Worm (Caenorhabditis elegans) whole organism, young adult: ENCODE results near the gene F09E10.5.

Experiments
- T07F8.4 ChIP-seq: sonication (generic microtip); optimal IDR thresholded peaks from 2 replicates; lab custom pipeline; 2016; ENCODE audit warnings: mild to moderate bottlenecking, missing genetic modification characterization, moderate library complexity, missing compliant biosample characterization
- attf-6 ChIP-seq: fragments of 200-800 bp; sonication (Bioruptor generic); IDR thresholded peaks from 2 replicates; pipeline ENCODE4 v1.3.6; 2022; ENCODE audit warnings: missing genetic modification reagents, missing genetic modification characterization, missing compliant biosample characterization
- ccch-3 ChIP-seq: fragments of 200-800 bp; sonication (Bioruptor generic); optimal IDR thresholded peaks from 2 replicates; lab custom pipeline; 2018; ENCODE audit warnings: mild to moderate bottlenecking, missing genetic modification characterization, missing compliant biosample characterization
- dpl-1 ChIP-seq: fragments of 150-350 bp; optimal IDR thresholded peaks from 2 replicates; lab custom pipeline; 2014; ENCODE audit warnings: missing biosample characterization, missing genetic modification reagents, missing genetic modification characterization
- hsf-1 ChIP-seq: fragments of 200-800 bp; sonication (Bioruptor generic); IDR thresholded peaks from 2 replicates; pipeline ENCODE4 v1.3.6; 2022; ENCODE audit warnings: missing genetic modification reagents, missing genetic modification characterization, missing compliant biosample characterization
- lsy-27 ChIP-seq: sonication (generic microtip); optimal IDR thresholded peaks from 2 replicates; lab custom pipeline; 2017; ENCODE audit warnings: missing genetic modification characterization, mild to moderate bottlenecking, missing compliant biosample characterization, antibody characterized with exemption, missing genotype, borderline replicate concordance; ENCODE audit not compliant: insufficient read depth
- mes-4 ChIP-seq: sonication (generic microtip); optimal IDR thresholded peaks from 2 replicates; lab custom pipeline; 2016; ENCODE audit warnings: missing genotype, missing genetic modification characterization, missing compliant biosample characterization
- mxl-1 ChIP-seq: sonication (generic microtip); optimal IDR thresholded peaks from 2 replicates; lab custom pipeline; 2016; ENCODE audit warnings: missing genetic modification characterization, missing compliant biosample characterization
- nfya-1 ChIP-seq: sonication (generic microtip); optimal IDR thresholded peaks from 2 replicates; lab custom pipeline; 2017; ENCODE audit warnings: antibody characterized with exemption, missing compliant biosample characterization, missing genetic modification characterization, borderline replicate concordance; ENCODE audit not compliant: insufficient read depth
- nhr-27 ChIP-seq: fragments of 200-800 bp; sonication (Bioruptor generic); optimal IDR thresholded peaks from 2 replicates; lab custom pipeline; 2018; ENCODE audit warnings: mild to moderate bottlenecking, missing genetic modification characterization, moderate library complexity, missing compliant biosample characterization
- snpc-4 ChIP-seq, 5 experiments: fragments of 150-350 bp in 1 of 5; sonication (generic microtip) in 4 of 5; optimal IDR thresholded peaks; 2 replicates each; lab custom pipeline; 2014 to 2018; ENCODE audit warnings: missing genetic modification characterization in 5 of 5, missing biosample characterization in 3 of 5, antibody characterized with exemption in 2 of 5, mild to moderate bottlenecking in 2 of 5, missing compliant biosample characterization in 2 of 5, missing genotype in 2 of 5, moderate library complexity in 2 of 5, missing genetic modification reagents in 1 of 5
- zim-3 ChIP-seq: sonication (generic microtip); optimal IDR thresholded peaks from 2 replicates; lab custom pipeline; 2017; ENCODE audit warnings: mild to moderate bottlenecking, missing genetic modification characterization, moderate library complexity, missing compliant biosample characterization

DNA sequence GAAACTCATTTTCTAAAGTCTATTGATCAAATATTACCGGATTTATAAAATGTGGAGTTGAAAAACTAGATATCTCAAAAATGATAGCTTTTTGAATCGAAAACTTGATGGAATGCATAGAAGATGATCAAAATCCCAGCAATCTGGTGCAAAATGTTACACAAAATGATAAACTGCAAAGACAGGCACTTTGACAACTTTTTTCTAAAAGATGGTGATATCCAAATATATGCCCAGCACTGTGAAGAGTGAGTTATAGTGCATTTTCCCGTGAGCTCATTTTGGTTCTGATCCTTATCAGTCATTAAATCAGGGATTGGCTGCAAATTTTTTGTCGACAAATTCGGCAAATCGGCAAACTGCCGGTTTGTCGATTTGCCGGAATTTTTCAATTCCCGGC lies 41.1 kb upstream of the F09E10.5 start, which contains the start of gene K06A9.3:
- no peak for TF ChIP-seq T07F8.4 (tag; lab: Kevin White, UChicago)
- TF ChIP-seq hsf-1 = no peak
- no peak for TF ChIP-seq dpl-1 (GFP tag; lab: Kevin White, UChicago)
- TF ChIP-seq attf-6 = no peak
- no peak for TF ChIP-seq lsy-27
- TF ChIP-seq zim-3 = no peak
- no peak for TF ChIP-seq nfya-1 (tag; lab: Kevin White, UChicago)
- TF ChIP-seq mxl-1 (tag; lab: Kevin White, UChicago) = no peak
- no peak for TF ChIP-seq mes-4 (tag; lab: Kevin White, UChicago)
- no peak for TF ChIP-seq snpc-4 (GFP tag; optimal IDR thresholded peaks at IDR 0.05; lab: Kevin White, UChicago)
- no peak for TF ChIP-seq snpc-4 (tag; optimal IDR thresholded peaks at IDR 0.05; lab: Kevin White, UChicago)
- TF ChIP-seq ccch-3 (GFP tag; lab: Kevin White, UChicago) = no peak
- TF ChIP-seq nhr-27 (tag; lab: Kevin White, UChicago) = no peak
